Worm (Caenorhabditis elegans) whole organism, young adult: ENCODE results near the gene lin-40.

Experiments
- mcd-1 ChIP-seq: fragments of 200-800 bp; sonication (Bioruptor generic); IDR thresholded peaks from 2 replicates; pipeline ENCODE4 v1.3.6; 2022; ENCODE audit warnings: missing genetic modification reagents, missing genetic modification characterization, missing compliant biosample characterization
- unc-130 ChIP-seq: sonication (generic microtip); optimal IDR thresholded peaks from 2 replicates; lab custom pipeline; 2016; ENCODE audit warnings: missing genetic modification reagents, missing genetic modification characterization, missing compliant biosample characterization

- TF ChIP-seq mcd-1 (GFP tag; lab: Robert Waterston, UW) (no peak), unc-130 (GFP tag; lab: Kevin White, UChicago) (no peak)
Measured at ce11 chrV:3750328-3750727, 45.5 kb downstream of the lin-40 start.
